Fruit fly (Drosophila melanogaster) whole organism, embryonic: ENCODE data around the gene Atf3.

Experiments
- CG10209 ChIP-seq: fragments of 200-800 bp; sonication (Bioruptor generic); optimal IDR thresholded peaks from 3 replicates; lab custom pipeline; 2017; ENCODE audit warnings: missing biosample characterization, mild to moderate bottlenecking, missing genetic modification characterization, missing genetic modification reagents
- CG1024 ChIP-seq: fragments of 200-800 bp; sonication (Bioruptor generic); IDR thresholded peaks from 2 replicates; pipeline ENCODE4 v1.3.6; 2022; ENCODE audit warnings: missing biosample characterization, missing genetic modification characterization
- CG12155 ChIP-seq: fragments of 200-800 bp; sonication (Bioruptor generic); optimal IDR thresholded peaks from 3 replicates; lab custom pipeline; 2016; ENCODE audit warnings: missing biosample characterization, missing genetic modification characterization
- CG13775 ChIP-seq: fragments of 200-800 bp; sonication (Bioruptor generic); optimal IDR thresholded peaks from 3 replicates; lab custom pipeline; 2017; ENCODE audit warnings: missing biosample characterization, mild to moderate bottlenecking, missing genetic modification characterization
- CG14860 ChIP-seq: fragments of 200-800 bp; sonication (Bioruptor generic); IDR thresholded peaks from 3 replicates; pipeline ENCODE4 v1.3.6; 2022; ENCODE audit warnings: missing biosample characterization, missing genetic modification characterization; ENCODE audit not compliant: partially characterized antibody
- CG15073 ChIP-seq: fragments of 200-800 bp; sonication (Bioruptor generic); optimal IDR thresholded peaks from 2 replicates; lab custom pipeline; 2016; ENCODE audit warnings: missing biosample characterization, missing genetic modification characterization
- CG1529 ChIP-seq: fragments of 200-800 bp; sonication (Bioruptor generic); optimal IDR thresholded peaks from 3 replicates; lab custom pipeline; 2018; ENCODE audit warnings: missing biosample characterization, missing genetic modification characterization
- CG2202 ChIP-seq: fragments of 200-800 bp; sonication (Bioruptor generic); optimal IDR thresholded peaks from 2 replicates; lab custom pipeline; 2018; ENCODE audit warnings: missing biosample characterization, mild to moderate bottlenecking, missing genetic modification characterization
- CG3838 ChIP-seq: fragments of 200-800 bp; sonication (Bioruptor generic); optimal IDR thresholded peaks from 3 replicates; lab custom pipeline; 2016; ENCODE audit warnings: missing biosample characterization, missing genetic modification characterization
- CG4282 ChIP-seq: fragments of 200-800 bp; sonication (Bioruptor generic); optimal IDR thresholded peaks from 2 replicates; lab custom pipeline; 2016; ENCODE audit warnings: missing biosample characterization, missing genetic modification characterization
- CG4617 ChIP-seq: fragments of 200-800 bp; sonication (Bioruptor generic); optimal IDR thresholded peaks from 3 replicates; lab custom pipeline; 2016; ENCODE audit warnings: missing biosample characterization, missing genetic modification characterization, borderline replicate concordance
- CG4707 ChIP-seq: fragments of 200-800 bp; sonication (Bioruptor generic); optimal IDR thresholded peaks from 2 replicates; lab custom pipeline; 2018; ENCODE audit warnings: missing biosample characterization, mild to moderate bottlenecking, missing genetic modification characterization, moderate library complexity
- CG8765 ChIP-seq: fragments of 200-800 bp; sonication (Bioruptor generic); IDR thresholded peaks from 2 replicates; pipeline ENCODE4 v1.3.6; 2022; ENCODE audit warnings: missing biosample characterization, missing genetic modification characterization
- CG9932 ChIP-seq: fragments of 200-800 bp; sonication (Bioruptor generic); IDR thresholded peaks from 2 replicates; pipeline ENCODE4 v1.3.6; 2022; ENCODE audit warnings: missing biosample characterization, missing genetic modification characterization
- CrebB ChIP-seq: fragments of 200-800 bp; sonication (Bioruptor generic); optimal IDR thresholded peaks from 3 replicates; lab custom pipeline; 2018; ENCODE audit warnings: missing biosample characterization, mild to moderate bottlenecking, missing genetic modification characterization
- D19A ChIP-seq: fragments of 200-800 bp; optimal IDR thresholded peaks from 3 replicates; lab custom pipeline; 2019; ENCODE audit warnings: missing biosample characterization, mild to moderate bottlenecking, missing genetic modification characterization, moderate library complexity
- Dfd ChIP-seq, 2 experiments: fragments of >200 bp; optimal IDR thresholded peaks; 2 replicates each; lab custom pipeline; 2017; ENCODE audit warnings: missing biosample characterization in 2 of 2, missing genetic modification characterization in 2 of 2
- Dip2 ChIP-seq: fragments of 200-800 bp; sonication (Bioruptor generic); IDR thresholded peaks from 2 replicates; pipeline ENCODE4 v1.3.6; 2022; ENCODE audit warnings: missing biosample characterization, missing genetic modification characterization
- Hr39 ChIP-seq: fragments of >200 bp; optimal IDR thresholded peaks from 2 replicates; lab custom pipeline; 2017
- Kr ChIP-seq: fragments of 200-800 bp; sonication (Bioruptor generic); optimal IDR thresholded peaks from 2 replicates; lab custom pipeline; 2017; ENCODE audit warnings: missing biosample characterization, mild to moderate bottlenecking, missing genetic modification characterization
- Mad ChIP-seq: fragments of 200-800 bp; sonication (Bioruptor generic); optimal IDR thresholded peaks from 2 replicates; lab custom pipeline; 2016; ENCODE audit warnings: missing biosample characterization, missing genetic modification characterization
- Max ChIP-seq: fragments of 200-800 bp; sonication (Bioruptor generic); optimal IDR thresholded peaks from 2 replicates; lab custom pipeline; 2016; ENCODE audit warnings: missing biosample characterization, mild to moderate bottlenecking, missing genetic modification characterization
- Nf-YB ChIP-seq: fragments of 200-800 bp; sonication (Bioruptor generic); optimal IDR thresholded peaks from 3 replicates; lab custom pipeline; 2019; ENCODE audit warnings: missing biosample characterization, mild to moderate bottlenecking, missing genetic modification characterization, moderate library complexity
- Ravus ChIP-seq: fragments of 200-800 bp; sonication (Bioruptor generic); IDR thresholded peaks from 2 replicates; pipeline ENCODE4 v1.3.6; 2022; ENCODE audit warnings: missing biosample characterization, missing genetic modification characterization
- Sin3A ChIP-seq: fragments of >200 bp; optimal IDR thresholded peaks from 2 replicates; lab custom pipeline; 2018
- al ChIP-seq: fragments of 200-800 bp; sonication (Bioruptor generic); IDR thresholded peaks from 2 replicates; pipeline ENCODE4 v1.3.6; 2022; ENCODE audit warnings: missing biosample characterization, missing genetic modification characterization
- crp ChIP-seq, 2 experiments: fragments of 200-800 bp; sonication (Bioruptor generic); optimal IDR thresholded peaks; 2 replicates in 1 of 2; 3 replicates in 1 of 2; lab custom pipeline; 2017; ENCODE audit warnings: missing biosample characterization in 2 of 2, missing genetic modification characterization in 2 of 2, mild to moderate bottlenecking in 1 of 2, moderate library complexity in 1 of 2
- danr ChIP-seq: fragments of 200-800 bp; sonication (Bioruptor generic); IDR thresholded peaks from 2 replicates; pipeline ENCODE4 v1.3.6; 2022; ENCODE audit warnings: missing biosample characterization, missing genetic modification characterization
- eve ChIP-seq, 2 experiments: fragments of >200 bp; optimal IDR thresholded peaks; 2 replicates each; lab custom pipeline; 2017; ENCODE audit warnings: missing biosample characterization in 2 of 2, missing genetic modification characterization in 2 of 2
- hb ChIP-seq: fragments of 200-800 bp; sonication (Bioruptor generic); IDR thresholded peaks from 3 replicates; pipeline ENCODE4 v1.3.6; 2022; ENCODE audit warnings: missing biosample characterization, missing genetic modification characterization; ENCODE audit not compliant: partially characterized antibody
- klu ChIP-seq: fragments of 200-800 bp; sonication (Bioruptor generic); IDR thresholded peaks from 2 replicates; pipeline ENCODE4 v1.3.6; 2022; ENCODE audit warnings: missing biosample characterization, missing genetic modification characterization
- kni ChIP-seq: fragments of 200-800 bp; sonication (Bioruptor generic); optimal IDR thresholded peaks from 3 replicates; lab custom pipeline; 2017; ENCODE audit warnings: mild to moderate bottlenecking, missing biosample characterization, missing genetic modification reagents, missing genetic modification characterization
- lab ChIP-seq: fragments of 200-800 bp; sonication (Bioruptor generic); optimal IDR thresholded peaks from 3 replicates; lab custom pipeline; 2017; ENCODE audit warnings: missing biosample characterization, missing genetic modification characterization, mild to moderate bottlenecking, moderate library complexity, missing genetic modification reagents
- mam ChIP-seq: fragments of 200-800 bp; sonication (Bioruptor generic); optimal IDR thresholded peaks from 3 replicates; lab custom pipeline; 2016; ENCODE audit warnings: missing biosample characterization, missing genetic modification characterization
- nau ChIP-seq: fragments of 200-800 bp; sonication (Bioruptor generic); optimal IDR thresholded peaks from 3 replicates; lab custom pipeline; 2017; ENCODE audit warnings: missing biosample characterization, mild to moderate bottlenecking, missing genetic modification characterization, missing genetic modification reagents
- oc ChIP-seq: fragments of 200-800 bp; sonication (Bioruptor generic); optimal IDR thresholded peaks from 2 replicates; lab custom pipeline; 2018; ENCODE audit warnings: missing biosample characterization, mild to moderate bottlenecking, missing genetic modification characterization, moderate library complexity
- pb ChIP-seq: fragments of 200-800 bp; sonication (Bioruptor generic); optimal IDR thresholded peaks from 3 replicates; lab custom pipeline; 2016; ENCODE audit warnings: missing biosample characterization, missing genetic modification characterization
- phol ChIP-seq: fragments of 200-800 bp; sonication (Bioruptor generic); optimal IDR thresholded peaks from 3 replicates; lab custom pipeline; 2018; ENCODE audit warnings: missing biosample characterization, mild to moderate bottlenecking, missing genetic modification characterization, moderate library complexity
- ranshi ChIP-seq: fragments of 200-800 bp; sonication (Bioruptor generic); IDR thresholded peaks from 2 replicates; pipeline ENCODE4 v1.3.6; 2022; ENCODE audit warnings: missing biosample characterization, missing genetic modification characterization
- rib ChIP-seq: fragments of 200-800 bp; sonication (Bioruptor generic); IDR thresholded peaks from 2 replicates; pipeline ENCODE4 v1.3.6; 2022; ENCODE audit warnings: missing biosample characterization, missing genetic modification characterization
- sens ChIP-seq: fragments of 200-800 bp; sonication (Bioruptor generic); peaks from one replicate; lab custom pipeline; 2016; ENCODE audit warnings: missing biosample characterization, missing genetic modification characterization
- sens-2 ChIP-seq: fragments of 200-800 bp; sonication (Bioruptor generic); IDR thresholded peaks from 2 replicates; pipeline ENCODE4 v1.3.6; 2022; ENCODE audit warnings: missing biosample characterization, missing genetic modification characterization
- sisA ChIP-seq: fragments of 200-800 bp; sonication (Bioruptor generic); IDR thresholded peaks from 2 replicates; pipeline ENCODE4 v1.3.6; 2022; ENCODE audit warnings: missing biosample characterization, missing genetic modification characterization
- slou ChIP-seq: fragments of 200-800 bp; sonication (Bioruptor generic); optimal IDR thresholded peaks from 3 replicates; lab custom pipeline; 2016; ENCODE audit warnings: missing biosample characterization, missing genetic modification characterization
- stc ChIP-seq: fragments of 200-800 bp; sonication (Bioruptor generic); IDR thresholded peaks from 2 replicates; pipeline ENCODE4 v1.3.6; 2022; ENCODE audit warnings: missing biosample characterization, missing genetic modification characterization
- sug ChIP-seq: fragments of 200-800 bp; optimal IDR thresholded peaks from 2 replicates; lab custom pipeline; 2019; ENCODE audit warnings: missing biosample characterization, mild to moderate bottlenecking, missing genetic modification characterization, moderate library complexity
- tap ChIP-seq: fragments of 200-800 bp; optimal IDR thresholded peaks from 3 replicates; lab custom pipeline; 2019; ENCODE audit warnings: missing biosample characterization, mild to moderate bottlenecking, missing genetic modification characterization, moderate library complexity
- tgo ChIP-seq: fragments of 200-800 bp; sonication (Bioruptor generic); IDR thresholded peaks from 3 replicates; pipeline ENCODE4 v1.3.6; 2022; ENCODE audit warnings: missing biosample characterization, missing genetic modification characterization
- toy ChIP-seq: fragments of 200-800 bp; sonication (Bioruptor generic); IDR thresholded peaks from 2 replicates; pipeline ENCODE4 v1.3.6; 2022; ENCODE audit warnings: missing biosample characterization, missing genetic modification characterization
- tup ChIP-seq: fragments of 200-800 bp; sonication (Bioruptor generic); optimal IDR thresholded peaks from 2 replicates; lab custom pipeline; 2016; ENCODE audit warnings: missing biosample characterization, mild to moderate bottlenecking, missing genetic modification characterization, moderate library complexity
- wdn ChIP-seq: fragments of 200-800 bp; sonication (Bioruptor generic); IDR thresholded peaks from 2 replicates; pipeline ENCODE4 v1.3.6; 2022; ENCODE audit warnings: missing biosample characterization, missing genetic modification characterization
- wor ChIP-seq: fragments of 200-800 bp; sonication (Bioruptor generic); IDR thresholded peaks from 2 replicates; pipeline ENCODE4 v1.3.6; 2022; ENCODE audit warnings: missing biosample characterization, missing genetic modification characterization

The Atf3 gene

DNA sequence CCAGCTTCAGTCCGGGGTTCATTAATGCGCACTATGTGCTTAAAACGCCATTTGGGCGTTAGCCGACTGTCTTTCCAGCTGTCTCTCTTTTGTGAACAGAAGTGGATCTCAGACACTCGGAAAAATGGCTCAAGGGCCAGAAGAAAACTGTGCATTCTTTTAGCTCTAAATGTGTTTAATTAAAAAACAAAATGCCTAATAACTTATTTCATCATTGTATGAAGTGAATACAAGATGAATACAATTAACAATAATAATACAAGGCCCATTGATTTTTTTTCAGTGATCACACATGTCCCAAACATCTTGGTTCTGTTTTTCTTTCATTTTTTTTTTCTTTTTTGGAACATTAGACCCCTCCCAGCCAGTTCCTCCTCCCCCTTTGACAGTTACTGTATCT, 2.2 kb downstream of the Atf3 start (continued):
- TF ChIP-seq Kr (GFP tag; lab: Kevin White, UChicago), result no peak
- TF ChIP-seq mam (GFP tag; lab: Kevin White, UChicago), result peak; percentile 76
- peak; percentile 7 for TF ChIP-seq pb (GFP tag; lab: Kevin White, UChicago)
- no peak for TF ChIP-seq CG3838
- peak; percentile 9 for TF ChIP-seq CG4617
- no peak for TF ChIP-seq CG1529 (GFP tag; lab: Kevin White, UChicago)
- peak; percentile 44; the same call in 1 of the 2 replicates for TF ChIP-seq CG1024
- no peak for TF ChIP-seq sens-2 (GFP tag; lab: Robert Waterston, UW)
- TF ChIP-seq kni (GFP tag; lab: Kevin White, UChicago), result no peak
- TF ChIP-seq stc (GFP tag; lab: Robert Waterston, UW), result no peak
- TF ChIP-seq tup, result no peak
- TF ChIP-seq CG4282 (GFP tag; lab: Kevin White, UChicago), result no peak
- no peak for TF ChIP-seq CG4707 (GFP tag; lab: Kevin White, UChicago)
- no peak for TF ChIP-seq CG2202 (tag; lab: Kevin White, UChicago)
- TF ChIP-seq Max, result no peak
- peak; percentile 94 for TF ChIP-seq sens (GFP tag; lab: Kevin White, UChicago)
- no peak for TF ChIP-seq tap (tag; lab: Kevin White, UChicago)
- no peak for TF ChIP-seq Dip2 (GFP tag; lab: Robert Waterston, UW)
- TF ChIP-seq Mad (GFP tag; lab: Kevin White, UChicago), result no peak
- TF ChIP-seq CG10209 (GFP tag; lab: Kevin White, UChicago), result peak; percentile 54
- no peak for TF ChIP-seq crp (GFP tag; optimal IDR thresholded peaks at IDR 0.05; lab: Kevin White, UChicago)
- no peak for TF ChIP-seq CrebB
- TF ChIP-seq phol, result peak; percentile 65
- TF ChIP-seq wdn (GFP tag; lab: Robert Waterston, UW), result 0 out of 2 replicates have a peak, but pooled peaks have one; percentile 29
- TF ChIP-seq rib (GFP tag; lab: Robert Waterston, UW), result no peak
- TF ChIP-seq D19A (tag; lab: Kevin White, UChicago), result peak; percentile 21
- no peak; the same call in 1 of the 2 replicates for TF ChIP-seq Ravus (GFP tag; lab: Robert Waterston, UW)
- TF ChIP-seq CG12155 (GFP tag; lab: Kevin White, UChicago), result peak; percentile 34
- TF ChIP-seq CG13775 (GFP tag; lab: Kevin White, UChicago), result peak; percentile 55
- no peak for TF ChIP-seq toy (GFP tag; lab: Robert Waterston, UW)
- TF ChIP-seq al (GFP tag; lab: Robert Waterston, UW), result 0 out of 2 replicates have a peak, but pooled peaks have one; percentile 9
- TF ChIP-seq CG8765 (GFP tag; lab: Robert Waterston, UW), result no peak
- peak; percentile 43 for TF ChIP-seq CG9932 (GFP tag; lab: Robert Waterston, UW)
- peak; percentile 74 for TF ChIP-seq lab
- no peak for TF ChIP-seq ranshi
- peak; percentile 48 for TF ChIP-seq sisA (GFP tag; lab: Robert Waterston, UW)
- TF ChIP-seq tgo (GFP tag; lab: Robert Waterston, UW), result peak; percentile 45; the same call in 1 of the 3 replicates
- TF ChIP-seq CG15073 (GFP tag; lab: Kevin White, UChicago), result no peak
- TF ChIP-seq nau (GFP tag; lab: Kevin White, UChicago), result no peak
- TF ChIP-seq Nf-YB (GFP tag; lab: Kevin White, UChicago), result no peak
- TF ChIP-seq Dfd (GFP tag; optimal IDR thresholded peaks at IDR 0.05; lab: Kevin White, UChicago), result no peak
- TF ChIP-seq Hr39 (lab: Kevin White, UChicago), result no peak
- TF ChIP-seq wor, result peak; percentile 31; the same call in 1 of the 2 replicates
- 0 out of 2 replicates have a peak, but pooled peaks have one; percentile 9 for TF ChIP-seq danr (GFP tag; lab: Robert Waterston, UW)
- TF ChIP-seq slou (GFP tag; lab: Kevin White, UChicago), result peak; percentile 34
- TF ChIP-seq sug (tag; lab: Kevin White, UChicago), result no peak
- no peak for TF ChIP-seq Sin3A (lab: Kevin White, UChicago)
- TF ChIP-seq CG14860, result no peak
- TF ChIP-seq hb, result no peak
- peak; percentile 43; the same call in 1 of the 2 replicates for TF ChIP-seq klu
- TF ChIP-seq eve (GFP tag; optimal IDR thresholded peaks at IDR 0.05; lab: Kevin White, UChicago), result peak in 1 of 2 experiments; percentile 48
- no peak for TF ChIP-seq oc
